Fruit fly (Drosophila melanogaster): Measurements from ENCODE around the gene mrn.
A peak's percentile ranks its signal among the peaks of the same experiment; 100 is the strongest.

mrn gene

dm6 chr3L:15532368-15533030 lies 47.8 kb downstream of the mrn start (continued):
- TF ChIP-seq tgo (GFP tag; IDR thresholded peaks at IDR 0.05) (peak; percentile 63), amos (GFP tag; IDR thresholded peaks at IDR 0.05; ENCODE audit: partially characterized antibody) (no peak), CG7987 (GFP tag; optimal IDR thresholded peaks at IDR 0.05) (no peak), CG14667 (GFP tag; IDR thresholded peaks at IDR 0.05) (no peak), grn (GFP tag; optimal IDR thresholded peaks at IDR 0.05) (no peak), Nf-YB (GFP tag; optimal IDR thresholded peaks at IDR 0.05) (no peak), CG11723 (GFP tag; optimal IDR thresholded peaks at IDR 0.05) (no peak), sim (GFP tag; IDR thresholded peaks at IDR 0.05) (peak; percentile 29; the same call in 1 of the 2 replicates), CG30403 (GFP tag; optimal IDR thresholded peaks at IDR 0.05) (peak; percentile 32), CG16815 (GFP tag; optimal IDR thresholded peaks at IDR 0.05) (no peak), CG11696 (GFP tag; IDR thresholded peaks at IDR 0.05) (no peak), schlank (tag; optimal IDR thresholded peaks at IDR 0.05) (no peak), cas (GFP tag; IDR thresholded peaks at IDR 0.05) (no peak), CTCF (GFP tag; optimal IDR thresholded peaks at IDR 0.05) (no peak), CG6654 (GFP tag; optimal IDR thresholded peaks at IDR 0.05) (peak; percentile 1), bsh (GFP tag; optimal IDR thresholded peaks at IDR 0.05) (peak in 1 of 2 experiments; percentile 15), ash1 (GFP tag; optimal IDR thresholded peaks at IDR 0.05) (no peak), CG12104 (GFP tag; optimal IDR thresholded peaks at IDR 0.05) (peak; percentile 63), abd-A (tag; optimal IDR thresholded peaks at IDR 0.05) (peak; percentile 10), CG17361 (GFP tag; IDR thresholded peaks at IDR 0.05) (peak; percentile 85; the same call in 2 of the 3 replicates), CG17829 (tag; optimal IDR thresholded peaks at IDR 0.05) (peak; percentile 14), MBD-R2 (GFP tag; IDR thresholded peaks at IDR 0.05) (peak; percentile 16; the same call in 1 of the 2 replicates), usp (GFP tag; optimal IDR thresholded peaks at IDR 0.05) (no peak), vnd (GFP tag; IDR thresholded peaks at IDR 0.05; ENCODE audit: partially characterized antibody) (no peak), Hmx (GFP tag; optimal IDR thresholded peaks at IDR 0.05) (no peak), peb (GFP tag; IDR thresholded peaks at IDR 0.05) (no peak), CG13624 (GFP tag; optimal IDR thresholded peaks at IDR 0.05) (no peak), z (GFP tag; IDR thresholded peaks at IDR 0.05) (no peak), ERR (GFP tag; optimal IDR thresholded peaks at IDR 0.05) (no peak), CG1647 (GFP tag; optimal IDR thresholded peaks at IDR 0.05) (no peak), repo (GFP tag; optimal IDR thresholded peaks at IDR 0.05) (no peak), CG18764 (GFP tag; optimal IDR thresholded peaks at IDR 0.05) (no peak), mld (GFP tag; IDR thresholded peaks at IDR 0.05; ENCODE audit: partially characterized antibody) (no peak), hb (GFP tag; IDR thresholded peaks at IDR 0.05; ENCODE audit: partially characterized antibody) (no peak), CG17328 (GFP tag; IDR thresholded peaks at IDR 0.05) (peak; percentile 34; the same call in 1 of the 2 replicates), ken (GFP tag; IDR thresholded peaks at IDR 0.05) (no peak), lbe (GFP tag; optimal IDR thresholded peaks at IDR 0.05) (peak; percentile 74), cato (GFP tag; optimal IDR thresholded peaks at IDR 0.05; ENCODE audit: borderline replicate concordance) (no peak), Rx (GFP tag; IDR thresholded peaks at IDR 0.05) (peak; percentile 46), crol (GFP tag; IDR thresholded peaks at IDR 0.05) (peak; percentile 76), Bteb2 (GFP tag; optimal IDR thresholded peaks at IDR 0.05) (no peak), CG34224 (GFP tag; IDR thresholded peaks at IDR 0.05; ENCODE audit: partially characterized antibody) (no peak), caup (GFP tag; optimal IDR thresholded peaks at IDR 0.05; ENCODE audit: severe bottlenecking) (no peak), bcd (GFP tag; optimal IDR thresholded peaks at IDR 0.05) (peak; percentile 6), lmd (GFP tag; IDR thresholded peaks at IDR 0.05) (peak; percentile 58), croc (GFP tag; conservative IDR thresholded peaks at IDR 0.05) (no peak), ATbp (GFP tag; optimal IDR thresholded peaks at IDR 0.05) (no peak), CkIIα-i1 (GFP tag; IDR thresholded peaks at IDR 0.05) (no peak), dati (GFP tag; IDR thresholded peaks at IDR 0.05) (no peak), Sry-β (GFP tag; optimal IDR thresholded peaks at IDR 0.05) (no peak), kni (GFP tag; optimal IDR thresholded peaks at IDR 0.05) (peak; percentile 27)

Data from whole organism, embryonic.